Fruit fly (Drosophila melanogaster): ENCODE results near the gene CG32246.

- TF ChIP-seq CG10348 (GFP tag; IDR thresholded peaks at IDR 0.05) (no peak), EcR (GFP tag; optimal IDR thresholded peaks at IDR 0.05) (no peak), Pif1A (GFP tag; optimal IDR thresholded peaks at IDR 0.05) (no peak), CG13204 (GFP tag; optimal IDR thresholded peaks at IDR 0.05) (no peak), CG15710 (tag; optimal IDR thresholded peaks at IDR 0.05) (no peak), Snoo (tag; optimal IDR thresholded peaks at IDR 0.05) (no peak), rn (GFP tag; IDR thresholded peaks at IDR 0.05) (no peak), CG12605 (GFP tag; IDR thresholded peaks at IDR 0.05) (no peak), CG8301 (tag; optimal IDR thresholded peaks at IDR 0.05) (peak; percentile 8), CG9948 (tag; optimal IDR thresholded peaks at IDR 0.05) (no peak), CG32121 (GFP tag; IDR thresholded peaks at IDR 0.05) (no peak), CG8159 (tag; optimal IDR thresholded peaks at IDR 0.05) (peak; percentile 23), CG14655 (GFP tag; optimal IDR thresholded peaks at IDR 0.05) (no peak)
These were observed 2.0 kb upstream of the CG32246 start for dm6 chr3L:4618865-4619496.

Measured in whole organism, pupa.